Fruit fly (Drosophila melanogaster): ENCODE measurements around the gene CG11327.

Gene CG11327

dm6 chr2L:6717460-6717859 is 30.9 kb upstream of the CG11327 start, which contains the start of gene Aatf (continued):
- TF ChIP-seq CG10147 (GFP tag; optimal IDR thresholded peaks at IDR 0.05) (no peak), CG2199 (GFP tag; IDR thresholded peaks at IDR 0.05) (no peak), H2.0 (GFP tag; IDR thresholded peaks at IDR 0.05) (no peak), HmgZ (tag; optimal IDR thresholded peaks at IDR 0.05) (peak; percentile 32), rib (GFP tag; IDR thresholded peaks at IDR 0.05) (no peak), phol (tag; optimal IDR thresholded peaks at IDR 0.05) (peak; percentile 37), CG18764 (GFP tag; optimal IDR thresholded peaks at IDR 0.05) (no peak), unc-4 (GFP tag; IDR thresholded peaks at IDR 0.05; ENCODE audit: partially characterized antibody) (peak; percentile 89), otp (GFP tag; IDR thresholded peaks at IDR 0.05) (no peak), sd (tag; optimal IDR thresholded peaks at IDR 0.05) (peak; percentile 55), bowl (GFP tag; IDR thresholded peaks at IDR 0.05) (no peak), row (GFP tag; IDR thresholded peaks at IDR 0.05) (peak; percentile 28; the same call in 1 of the 3 replicates), crc (GFP tag; optimal IDR thresholded peaks at IDR 0.05) (no peak), tna (GFP tag; IDR thresholded peaks at IDR 0.05; ENCODE audit: partially characterized antibody) (peak; percentile 72), caup (GFP tag; optimal IDR thresholded peaks at IDR 0.05; ENCODE audit: severe bottlenecking) (no peak), HLHmδ (GFP tag; optimal IDR thresholded peaks at IDR 0.05) (no peak), lab (GFP tag; optimal IDR thresholded peaks at IDR 0.05) (no peak), zfh1 (GFP tag; IDR thresholded peaks at IDR 0.05) (no peak), ind (GFP tag; optimal IDR thresholded peaks at IDR 0.05) (no peak), CG4820 (GFP tag; optimal IDR thresholded peaks at IDR 0.05) (no peak), Taf1 (GFP tag; IDR thresholded peaks at IDR 0.05) (no peak), Camta (GFP tag; optimal IDR thresholded peaks at IDR 0.05) (no peak), chinmo (GFP tag; IDR thresholded peaks at IDR 0.05; ENCODE audit: partially characterized antibody) (peak; percentile 80; the same call in 2 of the 4 replicates), Xrp1 (GFP tag; IDR thresholded peaks at IDR 0.05) (no peak), grn (GFP tag; optimal IDR thresholded peaks at IDR 0.05) (no peak), cato (GFP tag; optimal IDR thresholded peaks at IDR 0.05; ENCODE audit: borderline replicate concordance) (no peak), CG11696 (GFP tag; IDR thresholded peaks at IDR 0.05) (no peak), zf30C (GFP tag; optimal IDR thresholded peaks at IDR 0.05) (no peak), CG10543 (GFP tag; optimal IDR thresholded peaks at IDR 0.05) (no peak), ac (GFP tag; optimal IDR thresholded peaks at IDR 0.05) (no peak), Hey (tag; optimal IDR thresholded peaks at IDR 0.05) (no peak), Dip3 (GFP tag; optimal IDR thresholded peaks at IDR 0.05) (no peak), CG13424 (tag; optimal IDR thresholded peaks at IDR 0.05) (no peak), ab (GFP tag; optimal IDR thresholded peaks at IDR 0.05) (no peak), CG17802 (tag; optimal IDR thresholded peaks at IDR 0.05) (no peak), CG9932 (GFP tag; IDR thresholded peaks at IDR 0.05) (no peak; the same call in 1 of the 2 replicates), chif (GFP tag; optimal IDR thresholded peaks at IDR 0.05) (no peak), CG6272 (GFP tag; IDR thresholded peaks at IDR 0.05) (no peak), Dfd (GFP tag; optimal IDR thresholded peaks at IDR 0.05) (no peak), zen (tag; optimal IDR thresholded peaks at IDR 0.05) (no peak), Hr39 (optimal IDR thresholded peaks at IDR 0.05) (no peak), CG2129 (GFP tag; IDR thresholded peaks at IDR 0.05; ENCODE audit: partially characterized antibody) (peak; percentile 85), slp2 (GFP tag; optimal IDR thresholded peaks at IDR 0.05) (no peak), psq (GFP tag; optimal IDR thresholded peaks at IDR 0.05) (no peak), Atf6 (GFP tag; IDR thresholded peaks at IDR 0.05) (0 out of 2 replicates have a peak, but pooled peaks have one; percentile 33), CG31365 (tag; optimal IDR thresholded peaks at IDR 0.05) (no peak), CG12391 (tag; optimal IDR thresholded peaks at IDR 0.05) (no peak), MESR4 (GFP tag; optimal IDR thresholded peaks at IDR 0.05) (peak; percentile 92), CG12219 (GFP tag; optimal IDR thresholded peaks at IDR 0.05) (no peak), Usf (GFP tag; optimal IDR thresholded peaks at IDR 0.05) (no peak), CG30431 (GFP tag; optimal IDR thresholded peaks at IDR 0.05) (no peak), gem (tag; optimal IDR thresholded peaks at IDR 0.05) (no peak)

Data from whole organism, embryonic.